Fruit fly (Drosophila melanogaster): ENCODE data around the gene Ip259.
A peak's percentile ranks its signal among the peaks of the same experiment; 100 is the strongest.

Gene Ip259

dm6 chr2L:10426534-10427048, 18.4 kb downstream of the Ip259 start, which contains the start of the genes SmB and KdelR (continued):
- no peak for TF ChIP-seq Doc2 (GFP tag; IDR thresholded peaks at IDR 0.05)
- TF ChIP-seq E2f1 (GFP tag; IDR thresholded peaks at IDR 0.05): no peak
- peak; percentile 26 for TF ChIP-seq CHES-1-like (GFP tag; optimal IDR thresholded peaks at IDR 0.05)
- TF ChIP-seq CG7928 (GFP tag; optimal IDR thresholded peaks at IDR 0.05): no peak
- TF ChIP-seq wek (GFP tag; optimal IDR thresholded peaks at IDR 0.05): no peak
- no peak for TF ChIP-seq CG12769 (tag; optimal IDR thresholded peaks at IDR 0.05)
- TF ChIP-seq Side (GFP tag; optimal IDR thresholded peaks at IDR 0.05): no peak
- TF ChIP-seq CG10959 (GFP tag; IDR thresholded peaks at IDR 0.05): no peak
- peak; percentile 83 for TF ChIP-seq phol (tag; optimal IDR thresholded peaks at IDR 0.05)
- TF ChIP-seq CG33213 (GFP tag; optimal IDR thresholded peaks at IDR 0.05): peak; percentile 4
- no peak for TF ChIP-seq Gsc (GFP tag; IDR thresholded peaks at IDR 0.05)
- no peak for TF ChIP-seq Oli (tag; optimal IDR thresholded peaks at IDR 0.05)
- no peak for TF ChIP-seq CG3726 (GFP tag; IDR thresholded peaks at IDR 0.05)
- TF ChIP-seq tup (GFP tag; optimal IDR thresholded peaks at IDR 0.05): no peak
- TF ChIP-seq sqz (GFP tag; optimal IDR thresholded peaks at IDR 0.05): peak; percentile 84
- TF ChIP-seq D19B (GFP tag; optimal IDR thresholded peaks at IDR 0.05): no peak

DNA sequence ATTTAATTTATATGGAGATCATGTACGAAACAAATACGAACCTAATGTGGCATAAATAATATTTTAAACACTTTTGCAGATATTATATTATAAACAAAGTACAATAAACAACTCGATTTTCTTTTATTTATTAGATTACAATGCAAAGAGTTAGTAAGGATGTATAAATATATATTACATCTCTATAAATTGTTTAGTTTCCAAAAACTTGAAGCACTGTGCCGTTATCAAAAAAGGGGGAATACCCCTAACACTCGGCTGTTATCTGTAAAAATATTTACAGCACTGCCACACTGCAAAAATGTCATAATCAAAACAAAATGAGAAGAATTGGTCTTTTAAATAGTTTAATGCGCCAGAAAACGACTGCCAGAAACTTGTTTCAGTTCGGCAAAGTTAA, 20.4 kb downstream of the Ip259 start, which contains the start of gene CG5188:
Gene CG5188, plus strand, starts transcription at position 302 of the 400 bp plus-strand sequence.
- TF ChIP-seq CG17802 (tag; optimal IDR thresholded peaks at IDR 0.05) (no peak), ATbp (GFP tag; optimal IDR thresholded peaks at IDR 0.05) (no peak), sd (tag; optimal IDR thresholded peaks at IDR 0.05) (peak; percentile 80), Nf-YC (tag; optimal IDR thresholded peaks at IDR 0.05) (peak; percentile 45), CG33213 (GFP tag; optimal IDR thresholded peaks at IDR 0.05) (no peak), amos (GFP tag; IDR thresholded peaks at IDR 0.05; ENCODE audit: partially characterized antibody) (no peak; the same call in 1 of the 2 replicates), Eip74EF (GFP tag; optimal IDR thresholded peaks at IDR 0.05) (peak in 1 of 2 experiments; percentile 29), CG15269 (tag; optimal IDR thresholded peaks at IDR 0.05) (peak; percentile 69), tgo (GFP tag; IDR thresholded peaks at IDR 0.05) (peak; percentile 17; the same call in 1 of the 3 replicates), Neu2 (GFP tag; optimal IDR thresholded peaks at IDR 0.05; ENCODE audit: borderline replicate concordance) (no peak), gfzf (GFP tag; optimal IDR thresholded peaks at IDR 0.05) (peak; percentile 54), wdn (GFP tag; IDR thresholded peaks at IDR 0.05) (no peak), CG12744 (GFP tag; optimal IDR thresholded peaks at IDR 0.05) (no peak), MESR4 (GFP tag; optimal IDR thresholded peaks at IDR 0.05) (peak; percentile 43), cad (GFP tag; optimal IDR thresholded peaks at IDR 0.05) (no peak), CG18262 (tag; optimal IDR thresholded peaks at IDR 0.05) (peak; percentile 49), lov (optimal IDR thresholded peaks at IDR 0.05) (no peak), lov (GFP tag; IDR thresholded peaks at IDR 0.05) (no peak), NC2α (GFP tag; optimal IDR thresholded peaks at IDR 0.05) (no peak), CG8924 (tag; optimal IDR thresholded peaks at IDR 0.05) (peak; percentile 53), CG17385 (GFP tag; optimal IDR thresholded peaks at IDR 0.05) (peak; percentile 48), CG17829 (tag; optimal IDR thresholded peaks at IDR 0.05) (peak; percentile 68), bab2 (GFP tag; optimal IDR thresholded peaks at IDR 0.05) (no peak), Scr (GFP tag; IDR thresholded peaks at IDR 0.05; ENCODE audit: partially characterized antibody) (peak; percentile 47; the same call in 1 of the 2 replicates), Ada2b (GFP tag; IDR thresholded peaks at IDR 0.05) (peak; percentile 62), CG7928 (GFP tag; optimal IDR thresholded peaks at IDR 0.05) (no peak), CG8281 (tag; optimal IDR thresholded peaks at IDR 0.05) (no peak), pan (optimal IDR thresholded peaks at IDR 0.05) (no peak), pan (GFP tag; optimal IDR thresholded peaks at IDR 0.05 in 1 of 2, IDR thresholded peaks at IDR 0.05 in 1 of 2) (peak in 1 of 2 experiments; percentile 66), CG1792 (GFP tag; optimal IDR thresholded peaks at IDR 0.05) (no peak), bowl (GFP tag; IDR thresholded peaks at IDR 0.05) (no peak), CG11696 (GFP tag; IDR thresholded peaks at IDR 0.05) (peak; percentile 64; the same call in 1 of the 2 replicates), sens (GFP tag) (no peak), CG10565 (GFP tag; optimal IDR thresholded peaks at IDR 0.05) (no peak), zf30C (GFP tag; optimal IDR thresholded peaks at IDR 0.05) (no peak), Dll (GFP tag; IDR thresholded peaks at IDR 0.05; ENCODE audit: partially characterized antibody) (peak; percentile 35; the same call in 1 of the 4 replicates)
